Fruit fly (Drosophila melanogaster) whole organism, embryonic: ENCODE results near the gene CG9626.

Experiments
- B-H1 ChIP-seq: fragments of 200-800 bp; sonication (Bioruptor generic); IDR thresholded peaks from 3 replicates; pipeline ENCODE4 v1.3.6; 2022; ENCODE audit warnings: missing biosample characterization, missing genetic modification characterization
- Bdp1 ChIP-seq: fragments of 200-800 bp; sonication (Bioruptor generic); optimal IDR thresholded peaks from 3 replicates; lab custom pipeline; 2016; ENCODE audit warnings: missing biosample characterization, missing genetic modification characterization
- CG10147 ChIP-seq: fragments of 200-800 bp; sonication (Bioruptor generic); optimal IDR thresholded peaks from 2 replicates; lab custom pipeline; 2019; ENCODE audit warnings: missing biosample characterization, mild to moderate bottlenecking, missing genetic modification characterization, moderate library complexity
- CG10654 ChIP-seq: fragments of 200-800 bp; sonication (Bioruptor generic); optimal IDR thresholded peaks from 2 replicates; lab custom pipeline; 2016; ENCODE audit warnings: missing biosample characterization, missing genetic modification characterization
- CG10959 ChIP-seq: fragments of 200-800 bp; sonication (Bioruptor generic); IDR thresholded peaks from 2 replicates; pipeline ENCODE4 v1.3.6; 2022; ENCODE audit warnings: missing biosample characterization, missing genetic modification characterization
- CG11085 ChIP-seq: fragments of 200-800 bp; sonication (Bioruptor generic); IDR thresholded peaks from 2 replicates; pipeline ENCODE4 v1.3.6; 2022; ENCODE audit warnings: missing biosample characterization, missing genetic modification characterization
- CG11093 ChIP-seq: fragments of 200-800 bp; sonication (Bioruptor generic); IDR thresholded peaks from 3 replicates; pipeline ENCODE4 v1.3.6; 2022; ENCODE audit warnings: missing biosample characterization, missing genetic modification characterization
- CG12744 ChIP-seq: fragments of 200-800 bp; sonication (Bioruptor generic); optimal IDR thresholded peaks from 2 replicates; lab custom pipeline; 2016; ENCODE audit warnings: missing biosample characterization, missing genetic modification characterization
- CG13287 ChIP-seq: fragments of 200-800 bp; sonication (Bioruptor generic); IDR thresholded peaks from 2 replicates; pipeline ENCODE4 v1.3.6; 2022; ENCODE audit warnings: missing biosample characterization, missing genetic modification characterization; ENCODE audit not compliant: partially characterized antibody
- CG13624 ChIP-seq: fragments of 200-800 bp; sonication (Bioruptor generic); optimal IDR thresholded peaks from 2 replicates; lab custom pipeline; 2016; ENCODE audit warnings: missing biosample characterization, missing genetic modification characterization
- CG14710 ChIP-seq: fragments of 200-800 bp; sonication (Bioruptor generic); optimal IDR thresholded peaks from 3 replicates; lab custom pipeline; 2019; ENCODE audit warnings: missing biosample characterization, mild to moderate bottlenecking, missing genetic modification characterization, moderate library complexity
- CG1529 ChIP-seq: fragments of 200-800 bp; sonication (Bioruptor generic); optimal IDR thresholded peaks from 3 replicates; lab custom pipeline; 2018; ENCODE audit warnings: missing biosample characterization, missing genetic modification characterization
- CG16779 ChIP-seq: fragments of 200-800 bp; sonication (Bioruptor generic); IDR thresholded peaks from 2 replicates; pipeline ENCODE4 v1.3.6; 2022; ENCODE audit warnings: missing biosample characterization, missing genetic modification characterization
- CG17186 ChIP-seq: fragments of 200-800 bp; sonication (Bioruptor generic); optimal IDR thresholded peaks from 3 replicates; lab custom pipeline; 2017; ENCODE audit warnings: missing biosample characterization, missing genetic modification reagents, missing genetic modification characterization
- CG17328 ChIP-seq: fragments of 200-800 bp; sonication (Bioruptor generic); IDR thresholded peaks from 2 replicates; pipeline ENCODE4 v1.3.6; 2022; ENCODE audit warnings: missing biosample characterization, missing genetic modification characterization
- CG34422 ChIP-seq: fragments of 200-800 bp; sonication (Bioruptor generic); IDR thresholded peaks from 3 replicates; pipeline ENCODE4 v1.3.6; 2022; ENCODE audit warnings: missing biosample characterization, missing genetic modification characterization
- CG4854 ChIP-seq: fragments of 200-800 bp; sonication (Bioruptor generic); optimal IDR thresholded peaks from 2 replicates; lab custom pipeline; 2016; ENCODE audit warnings: missing biosample characterization, missing genetic modification characterization, inconsistent platforms
- CG7987 ChIP-seq: fragments of 200-800 bp; sonication (Bioruptor generic); optimal IDR thresholded peaks from 2 replicates; lab custom pipeline; 2018; ENCODE audit warnings: missing biosample characterization, mild to moderate bottlenecking, missing genetic modification characterization, moderate library complexity
- CG8765 ChIP-seq: fragments of 200-800 bp; sonication (Bioruptor generic); IDR thresholded peaks from 2 replicates; pipeline ENCODE4 v1.3.6; 2022; ENCODE audit warnings: missing biosample characterization, missing genetic modification characterization
- CHES-1-like ChIP-seq: fragments of 200-800 bp; sonication (Bioruptor generic); optimal IDR thresholded peaks from 2 replicates; lab custom pipeline; 2016; ENCODE audit warnings: missing biosample characterization, missing genetic modification characterization
- Dip2 ChIP-seq: fragments of 200-800 bp; sonication (Bioruptor generic); IDR thresholded peaks from 2 replicates; pipeline ENCODE4 v1.3.6; 2022; ENCODE audit warnings: missing biosample characterization, missing genetic modification characterization
- E2f2 ChIP-seq: fragments of 200-800 bp; sonication (Bioruptor generic); IDR thresholded peaks from 2 replicates; pipeline ENCODE4 v1.3.6; 2022; ENCODE audit warnings: missing biosample characterization, missing genetic modification characterization
- Fer2 ChIP-seq: fragments of 200-800 bp; sonication (Bioruptor generic); optimal IDR thresholded peaks from 2 replicates; lab custom pipeline; 2018; ENCODE audit warnings: missing biosample characterization, mild to moderate bottlenecking, missing genetic modification characterization, moderate library complexity
- Gsc ChIP-seq: fragments of 200-800 bp; sonication (Bioruptor generic); IDR thresholded peaks from 2 replicates; pipeline ENCODE4 v1.3.6; 2022; ENCODE audit warnings: missing biosample characterization, missing genetic modification characterization
- Ptx1 ChIP-seq: fragments of 200-800 bp; sonication (Bioruptor generic); IDR thresholded peaks from 2 replicates; pipeline ENCODE4 v1.3.6; 2022; ENCODE audit warnings: missing biosample characterization, missing genetic modification characterization
- Ravus ChIP-seq: fragments of 200-800 bp; sonication (Bioruptor generic); IDR thresholded peaks from 2 replicates; pipeline ENCODE4 v1.3.6; 2022; ENCODE audit warnings: missing biosample characterization, missing genetic modification characterization
- Tbp ChIP-seq: fragments of >200 bp; optimal IDR thresholded peaks from 2 replicates; lab custom pipeline; 2018; ENCODE audit warnings: missing biosample characterization, missing genetic modification characterization
- Xrp1 ChIP-seq: fragments of 200-800 bp; sonication (Bioruptor generic); IDR thresholded peaks from 2 replicates; pipeline ENCODE4 v1.3.6; 2022; ENCODE audit warnings: missing biosample characterization, missing genetic modification characterization
- al ChIP-seq: fragments of 200-800 bp; sonication (Bioruptor generic); IDR thresholded peaks from 2 replicates; pipeline ENCODE4 v1.3.6; 2022; ENCODE audit warnings: missing biosample characterization, missing genetic modification characterization
- br ChIP-seq: fragments of >200 bp; optimal IDR thresholded peaks from 2 replicates; lab custom pipeline; 2017
- cg ChIP-seq: fragments of 200-800 bp; sonication (Bioruptor generic); optimal IDR thresholded peaks from 3 replicates; lab custom pipeline; 2019; ENCODE audit warnings: missing biosample characterization, mild to moderate bottlenecking, missing genetic modification characterization, moderate library complexity
- chif ChIP-seq, 2 experiments: fragments of 200-800 bp; sonication (Bioruptor generic); optimal IDR thresholded peaks; 3 replicates each; lab custom pipeline; 2016; ENCODE audit warnings: missing biosample characterization in 2 of 2, missing genetic modification characterization in 2 of 2
- dan ChIP-seq: fragments of 200-800 bp; sonication (Bioruptor generic); IDR thresholded peaks from 2 replicates; pipeline ENCODE4 v1.3.6; 2022; ENCODE audit warnings: missing biosample characterization, missing genetic modification characterization
- dm ChIP-seq: fragments of 200-800 bp; sonication (Bioruptor generic); optimal IDR thresholded peaks from 3 replicates; lab custom pipeline; 2016; ENCODE audit warnings: missing biosample characterization, missing genetic modification characterization
- ftz-f1 ChIP-seq: fragments of 200-800 bp; sonication (Bioruptor generic); optimal IDR thresholded peaks from 2 replicates; lab custom pipeline; 2016; ENCODE audit warnings: missing biosample characterization, missing genetic modification characterization
- fu2 ChIP-seq: fragments of 200-800 bp; sonication (Bioruptor generic); optimal IDR thresholded peaks from 2 replicates; lab custom pipeline; 2016; ENCODE audit warnings: missing biosample characterization, missing genetic modification characterization
- gce ChIP-seq: fragments of 200-800 bp; sonication (Bioruptor generic); IDR thresholded peaks from 3 replicates; pipeline ENCODE4 v1.3.6; 2022; ENCODE audit warnings: missing biosample characterization, missing genetic modification characterization
- grau ChIP-seq: fragments of 200-800 bp; optimal IDR thresholded peaks from 3 replicates; lab custom pipeline; 2019; ENCODE audit warnings: missing biosample characterization, mild to moderate bottlenecking, missing genetic modification characterization, moderate library complexity
- gt ChIP-seq: fragments of 200-800 bp; sonication (Bioruptor generic); IDR thresholded peaks from 2 replicates; pipeline ENCODE4 v1.3.6; 2022; ENCODE audit warnings: missing biosample characterization, missing genetic modification characterization
- hb ChIP-seq: fragments of 200-800 bp; sonication (Bioruptor generic); IDR thresholded peaks from 3 replicates; pipeline ENCODE4 v1.3.6; 2022; ENCODE audit warnings: missing biosample characterization, missing genetic modification characterization; ENCODE audit not compliant: partially characterized antibody
- jumu ChIP-seq: fragments of 200-800 bp; sonication (Bioruptor generic); optimal IDR thresholded peaks from 3 replicates; lab custom pipeline; 2016; ENCODE audit warnings: missing biosample characterization, missing genetic modification characterization
- maf-S ChIP-seq: fragments of 200-800 bp; sonication (Bioruptor generic); optimal IDR thresholded peaks from 2 replicates; lab custom pipeline; 2016; ENCODE audit warnings: missing biosample characterization, missing genetic modification characterization
- onecut ChIP-seq: fragments of 200-800 bp; sonication (Bioruptor generic); IDR thresholded peaks from 2 replicates; pipeline ENCODE4 v1.3.6; 2022; ENCODE audit warnings: missing biosample characterization, missing genetic modification characterization
- pfk ChIP-seq: fragments of 200-800 bp; sonication (Bioruptor generic); optimal IDR thresholded peaks from 2 replicates; lab custom pipeline; 2018; ENCODE audit warnings: missing biosample characterization, mild to moderate bottlenecking, missing genetic modification characterization, moderate library complexity
- psq ChIP-seq: fragments of 200-800 bp; sonication (Bioruptor generic); optimal IDR thresholded peaks from 2 replicates; lab custom pipeline; 2017; ENCODE audit warnings: missing biosample characterization, missing genetic modification characterization
- rib ChIP-seq: fragments of 200-800 bp; sonication (Bioruptor generic); IDR thresholded peaks from 2 replicates; pipeline ENCODE4 v1.3.6; 2022; ENCODE audit warnings: missing biosample characterization, missing genetic modification characterization
- row ChIP-seq: fragments of 200-800 bp; sonication (Bioruptor generic); IDR thresholded peaks from 3 replicates; pipeline ENCODE4 v1.3.6; 2022; ENCODE audit warnings: missing biosample characterization, missing genetic modification characterization
- slou ChIP-seq: fragments of 200-800 bp; sonication (Bioruptor generic); optimal IDR thresholded peaks from 3 replicates; lab custom pipeline; 2016; ENCODE audit warnings: missing biosample characterization, missing genetic modification characterization
- stc ChIP-seq: fragments of 200-800 bp; sonication (Bioruptor generic); IDR thresholded peaks from 2 replicates; pipeline ENCODE4 v1.3.6; 2022; ENCODE audit warnings: missing biosample characterization, missing genetic modification characterization
- stwl ChIP-seq: fragments of 200-800 bp; sonication (Bioruptor generic); optimal IDR thresholded peaks from 3 replicates; lab custom pipeline; 2018; ENCODE audit warnings: missing biosample characterization, mild to moderate bottlenecking, missing genetic modification characterization, moderate library complexity
- tin ChIP-seq: fragments of 200-800 bp; sonication (Bioruptor generic); optimal IDR thresholded peaks from 3 replicates; lab custom pipeline; 2016; ENCODE audit warnings: missing biosample characterization, missing genetic modification characterization

The CG9626 gene

dm6 chr3R:8264302-8265080 lies 36.3 kb downstream of the CG9626 start, which contains the start of the genes RPA1 and Mcm2 (continued):
- TF ChIP-seq Ptx1 (GFP tag; lab: Robert Waterston, UW) (peak; percentile 84), B-H1 (GFP tag; lab: Robert Waterston, UW) (peak; percentile 44; the same call in 2 of the 3 replicates), Xrp1 (GFP tag; lab: Robert Waterston, UW) (peak; percentile 71), CG1529 (GFP tag; lab: Kevin White, UChicago) (peak; percentile 35), psq (GFP tag; lab: Kevin White, UChicago) (peak; percentile 38), CG4854 (GFP tag; lab: Kevin White, UChicago) (no peak), Ravus (GFP tag; lab: Robert Waterston, UW) (no peak), Bdp1 (GFP tag; lab: Kevin White, UChicago) (no peak), row (GFP tag; lab: Robert Waterston, UW) (peak; percentile 93), dan (no peak), tin (GFP tag; lab: Kevin White, UChicago) (peak; percentile 81), CG14710 (tag; lab: Kevin White, UChicago) (peak; percentile 82), fu2 (GFP tag; lab: Kevin White, UChicago) (peak; percentile 41), al (peak; percentile 81), grau (tag; lab: Kevin White, UChicago) (peak; percentile 98), CG13624 (GFP tag; lab: Kevin White, UChicago) (peak; percentile 15), ftz-f1 (GFP tag; lab: Kevin White, UChicago) (no peak), CG34422 (GFP tag; lab: Robert Waterston, UW) (peak; percentile 88), CG11093 (GFP tag; lab: Robert Waterston, UW) (0 out of 3 replicates have a peak, but pooled peaks have one; percentile 64), CG16779 (GFP tag; lab: Robert Waterston, UW) (0 out of 2 replicates have a peak, but pooled peaks have one; percentile 24), maf-S (GFP tag; lab: Kevin White, UChicago) (peak; percentile 23), CG13287 (GFP tag; lab: Robert Waterston, UW) (peak; percentile 21; the same call in 1 of the 2 replicates), chif (GFP tag; optimal IDR thresholded peaks at IDR 0.05; lab: Kevin White, UChicago) (peak in 1 of 2 experiments; percentile 66), Tbp (GFP tag; lab: Kevin White, UChicago) (no peak), CG10654 (GFP tag; lab: Kevin White, UChicago) (peak; percentile 70), CG17186 (GFP tag; lab: Kevin White, UChicago) (peak; percentile 10), gt (GFP tag; lab: Robert Waterston, UW) (no peak), CHES-1-like (GFP tag; lab: Kevin White, UChicago) (no peak), slou (GFP tag; lab: Kevin White, UChicago) (peak; percentile 62), stwl (tag; lab: Kevin White, UChicago) (peak; percentile 42), CG11085 (GFP tag; lab: Robert Waterston, UW) (peak; percentile 73), dm (peak; percentile 34), CG17328 (peak; percentile 41), br (lab: Kevin White, UChicago) (no peak), Dip2 (GFP tag; lab: Robert Waterston, UW) (no peak), CG7987 (GFP tag; lab: Kevin White, UChicago) (no peak), hb (GFP tag; lab: Robert Waterston, UW) (no peak), E2f2 (GFP tag; lab: Robert Waterston, UW) (peak; percentile 73), CG8765 (GFP tag; lab: Robert Waterston, UW) (peak; percentile 43; the same call in 1 of the 2 replicates), Gsc (GFP tag; lab: Robert Waterston, UW) (0 out of 2 replicates have a peak, but pooled peaks have one; percentile 53), rib (GFP tag; lab: Robert Waterston, UW) (peak; percentile 14; the same call in 1 of the 2 replicates), jumu (GFP tag; lab: Kevin White, UChicago) (peak; percentile 28), CG10959 (GFP tag; lab: Robert Waterston, UW) (peak; percentile 51), gce (no peak), stc (GFP tag; lab: Robert Waterston, UW) (peak; percentile 44; the same call in 1 of the 2 replicates), cg (no peak), CG12744 (no peak), Fer2 (tag; lab: Kevin White, UChicago) (peak; percentile 58), CG10147 (GFP tag; lab: Kevin White, UChicago) (peak; percentile 68), pfk (GFP tag; lab: Kevin White, UChicago) (no peak), onecut (GFP tag; lab: Robert Waterston, UW) (peak; percentile 44)
